Fruit fly (Drosophila melanogaster) whole organism, embryonic: ENCODE results near the gene PIG-U.

Experiments
- Ada2b ChIP-seq: fragments of 200-800 bp; sonication (Bioruptor generic); IDR thresholded peaks from 2 replicates; pipeline ENCODE4 v1.3.6; 2022; ENCODE audit warnings: missing biosample characterization, missing genetic modification characterization
- CG12155 ChIP-seq: fragments of 200-800 bp; sonication (Bioruptor generic); optimal IDR thresholded peaks from 3 replicates; lab custom pipeline; 2016; ENCODE audit warnings: missing biosample characterization, missing genetic modification characterization
- CG12391 ChIP-seq: fragments of 200-800 bp; sonication (Bioruptor generic); optimal IDR thresholded peaks from 3 replicates; lab custom pipeline; 2018; ENCODE audit warnings: missing biosample characterization, mild to moderate bottlenecking, missing genetic modification characterization, moderate library complexity
- CG14710 ChIP-seq: fragments of 200-800 bp; sonication (Bioruptor generic); optimal IDR thresholded peaks from 3 replicates; lab custom pipeline; 2019; ENCODE audit warnings: missing biosample characterization, mild to moderate bottlenecking, missing genetic modification characterization, moderate library complexity
- CG15514 ChIP-seq: fragments of 200-800 bp; sonication (Bioruptor generic); optimal IDR thresholded peaks from 3 replicates; lab custom pipeline; 2017; ENCODE audit warnings: missing biosample characterization, missing genetic modification characterization, mild to moderate bottlenecking, moderate library complexity, missing genetic modification reagents
- CG16779 ChIP-seq: fragments of 200-800 bp; sonication (Bioruptor generic); IDR thresholded peaks from 2 replicates; pipeline ENCODE4 v1.3.6; 2022; ENCODE audit warnings: missing biosample characterization, missing genetic modification characterization
- CG17802 ChIP-seq: fragments of 200-800 bp; sonication (Bioruptor generic); optimal IDR thresholded peaks from 2 replicates; lab custom pipeline; 2018; ENCODE audit warnings: missing biosample characterization, mild to moderate bottlenecking, missing genetic modification characterization, moderate library complexity
- CG18599 ChIP-seq: fragments of 200-800 bp; sonication (Bioruptor generic); optimal IDR thresholded peaks from 3 replicates; lab custom pipeline; 2017; ENCODE audit warnings: missing biosample characterization, missing genetic modification characterization, mild to moderate bottlenecking, moderate library complexity, missing genetic modification reagents
- CG18619 ChIP-seq: fragments of 200-800 bp; sonication (Bioruptor generic); optimal IDR thresholded peaks from 3 replicates; lab custom pipeline; 2017; ENCODE audit warnings: missing biosample characterization, mild to moderate bottlenecking, missing genetic modification characterization
- CG2116 ChIP-seq: fragments of 200-800 bp; sonication (Bioruptor generic); optimal IDR thresholded peaks from 3 replicates; lab custom pipeline; 2018; ENCODE audit warnings: missing biosample characterization, mild to moderate bottlenecking, missing genetic modification characterization
- CG2875 ChIP-seq: fragments of 200-800 bp; sonication (Bioruptor generic); optimal IDR thresholded peaks from 2 replicates; lab custom pipeline; 2017; ENCODE audit warnings: missing biosample characterization, mild to moderate bottlenecking, missing genetic modification characterization, missing genetic modification reagents
- CG31365 ChIP-seq: fragments of 200-800 bp; sonication (Bioruptor generic); optimal IDR thresholded peaks from 2 replicates; lab custom pipeline; 2018; ENCODE audit warnings: missing biosample characterization, mild to moderate bottlenecking, missing genetic modification characterization
- CG3163 ChIP-seq: fragments of 200-800 bp; sonication (Bioruptor generic); optimal IDR thresholded peaks from 3 replicates; lab custom pipeline; 2016; ENCODE audit warnings: missing biosample characterization, missing genetic modification characterization
- CG33213 ChIP-seq: fragments of 200-800 bp; sonication (Bioruptor generic); optimal IDR thresholded peaks from 3 replicates; lab custom pipeline; 2016; ENCODE audit warnings: missing biosample characterization, missing genetic modification characterization
- CG5245 ChIP-seq: fragments of 200-800 bp; sonication (Bioruptor generic); optimal IDR thresholded peaks from 3 replicates; lab custom pipeline; 2016; ENCODE audit warnings: missing biosample characterization, missing genetic modification characterization
- CG6654 ChIP-seq: fragments of 200-800 bp; sonication (Bioruptor generic); optimal IDR thresholded peaks from 2 replicates; lab custom pipeline; 2017; ENCODE audit warnings: missing biosample characterization, mild to moderate bottlenecking, missing genetic modification characterization
- CG7839 ChIP-seq: fragments of 200-800 bp; sonication (Bioruptor generic); optimal IDR thresholded peaks from 3 replicates; lab custom pipeline; 2018; ENCODE audit warnings: missing biosample characterization, mild to moderate bottlenecking, missing genetic modification characterization, moderate library complexity
- CG8924 ChIP-seq: fragments of 200-800 bp; optimal IDR thresholded peaks from 3 replicates; lab custom pipeline; 2019; ENCODE audit warnings: missing biosample characterization, mild to moderate bottlenecking, missing genetic modification characterization, moderate library complexity
- Dad ChIP-seq: fragments of 200-800 bp; sonication (Bioruptor generic); optimal IDR thresholded peaks from 3 replicates; lab custom pipeline; 2016; ENCODE audit warnings: missing biosample characterization, missing genetic modification characterization
- ERR ChIP-seq: fragments of 200-800 bp; sonication (Bioruptor generic); optimal IDR thresholded peaks from 2 replicates; lab custom pipeline; 2016; ENCODE audit warnings: missing biosample characterization, missing genetic modification characterization
- Eip74EF ChIP-seq, 2 experiments: fragments of 200-800 bp in 1 of 2; fragments of >200 bp in 1 of 2; sonication (Bioruptor generic) in 1 of 2; optimal IDR thresholded peaks; 2 replicates each; lab custom pipeline; 2017 to 2019; ENCODE audit warnings: missing biosample characterization in 2 of 2, missing genetic modification characterization in 2 of 2, mild to moderate bottlenecking in 1 of 2, moderate library complexity in 1 of 2
- Ets65A ChIP-seq: fragments of 200-800 bp; sonication (Bioruptor generic); peaks from one replicate; lab custom pipeline; 2016; ENCODE audit warnings: missing biosample characterization, missing genetic modification characterization
- Fer3 ChIP-seq: fragments of 200-800 bp; sonication (Bioruptor generic); optimal IDR thresholded peaks from 2 replicates; lab custom pipeline; 2018; ENCODE audit warnings: missing biosample characterization, mild to moderate bottlenecking, missing genetic modification characterization, moderate library complexity
- Hsf ChIP-seq: fragments of 200-800 bp; sonication (Bioruptor generic); optimal IDR thresholded peaks from 3 replicates; lab custom pipeline; 2016; ENCODE audit warnings: missing biosample characterization, missing genetic modification characterization
- Kr ChIP-seq: fragments of 200-800 bp; sonication (Bioruptor generic); optimal IDR thresholded peaks from 2 replicates; lab custom pipeline; 2017; ENCODE audit warnings: missing biosample characterization, mild to moderate bottlenecking, missing genetic modification characterization
- NC2β ChIP-seq: fragments of 200-800 bp; sonication (Bioruptor generic); optimal IDR thresholded peaks from 2 replicates; lab custom pipeline; 2016; ENCODE audit warnings: missing biosample characterization, missing genetic modification characterization
- NFAT ChIP-seq: fragments of 200-800 bp; sonication (Bioruptor generic); IDR thresholded peaks from 2 replicates; pipeline ENCODE4 v1.3.6; 2022; ENCODE audit warnings: missing biosample characterization, missing genetic modification characterization
- NK7.1 ChIP-seq: fragments of 200-800 bp; sonication (Bioruptor generic); optimal IDR thresholded peaks from 3 replicates; lab custom pipeline; 2016; ENCODE audit warnings: missing biosample characterization, missing genetic modification characterization
- Ptx1 ChIP-seq: fragments of 200-800 bp; sonication (Bioruptor generic); IDR thresholded peaks from 2 replicates; pipeline ENCODE4 v1.3.6; 2022; ENCODE audit warnings: missing biosample characterization, missing genetic modification characterization
- Six4 ChIP-seq: fragments of 200-800 bp; sonication (Bioruptor generic); optimal IDR thresholded peaks from 2 replicates; lab custom pipeline; 2016; ENCODE audit warnings: missing biosample characterization, missing genetic modification characterization
- Sry-δ ChIP-seq: fragments of 200-800 bp; sonication (Bioruptor generic); optimal IDR thresholded peaks from 2 replicates; lab custom pipeline; 2016; ENCODE audit warnings: missing biosample characterization, missing genetic modification characterization
- Taf1 ChIP-seq: fragments of 200-800 bp; sonication (Bioruptor generic); IDR thresholded peaks from 2 replicates; pipeline ENCODE4 v1.3.6; 2022; ENCODE audit warnings: missing biosample characterization, missing genetic modification characterization
- YL-1 ChIP-seq: fragments of 200-800 bp; sonication (Bioruptor generic); optimal IDR thresholded peaks from 3 replicates; lab custom pipeline; 2017; ENCODE audit warnings: missing biosample characterization, mild to moderate bottlenecking, missing genetic modification characterization
- ara ChIP-seq: fragments of 200-800 bp; sonication (Bioruptor generic); IDR thresholded peaks from 2 replicates; pipeline ENCODE4 v1.3.6; 2022; ENCODE audit warnings: missing biosample characterization, missing genetic modification characterization
- bab2 ChIP-seq: fragments of 200-800 bp; sonication (Bioruptor generic); optimal IDR thresholded peaks from 2 replicates; lab custom pipeline; 2016; ENCODE audit warnings: missing biosample characterization, missing genetic modification characterization
- bsh ChIP-seq, 2 experiments: fragments of 200-800 bp; sonication (Bioruptor generic); optimal IDR thresholded peaks; 2 replicates each; lab custom pipeline; 2017 to 2018; ENCODE audit warnings: mild to moderate bottlenecking in 2 of 2, missing biosample characterization in 2 of 2, missing genetic modification characterization in 2 of 2, moderate library complexity in 1 of 2
- gt ChIP-seq: fragments of 200-800 bp; sonication (Bioruptor generic); IDR thresholded peaks from 2 replicates; pipeline ENCODE4 v1.3.6; 2022; ENCODE audit warnings: missing biosample characterization, missing genetic modification characterization
- h ChIP-seq: fragments of >200 bp; optimal IDR thresholded peaks from 2 replicates; lab custom pipeline; 2017
- nau ChIP-seq: fragments of 200-800 bp; sonication (Bioruptor generic); optimal IDR thresholded peaks from 3 replicates; lab custom pipeline; 2017; ENCODE audit warnings: missing biosample characterization, mild to moderate bottlenecking, missing genetic modification characterization, missing genetic modification reagents
- nom ChIP-seq: fragments of 200-800 bp; sonication (Bioruptor generic); optimal IDR thresholded peaks from 2 replicates; lab custom pipeline; 2017; ENCODE audit warnings: missing biosample characterization, missing genetic modification characterization, mild to moderate bottlenecking, moderate library complexity, missing genetic modification reagents
- oc ChIP-seq: fragments of 200-800 bp; sonication (Bioruptor generic); optimal IDR thresholded peaks from 2 replicates; lab custom pipeline; 2018; ENCODE audit warnings: missing biosample characterization, mild to moderate bottlenecking, missing genetic modification characterization, moderate library complexity
- p53 ChIP-seq: fragments of 200-800 bp; sonication (Bioruptor generic); optimal IDR thresholded peaks from 2 replicates; lab custom pipeline; 2016; ENCODE audit warnings: missing biosample characterization, missing genetic modification characterization
- pan ChIP-seq, 4 experiments: fragments of >200 bp in 3 of 4; fragments of 200-800 bp in 1 of 4; sonication (Bioruptor generic) in 1 of 4; optimal IDR thresholded peaks in 3 of 4; IDR thresholded peaks in 1 of 4; 2 replicates each; pipeline versions ENCODE4 v1.3.6 to Lab custom; 2017 to 2022; ENCODE audit warnings: missing biosample characterization in 2 of 4, missing genetic modification characterization in 2 of 4, mixed read lengths in 1 of 4
- pb ChIP-seq: fragments of 200-800 bp; sonication (Bioruptor generic); optimal IDR thresholded peaks from 3 replicates; lab custom pipeline; 2016; ENCODE audit warnings: missing biosample characterization, missing genetic modification characterization
- psq ChIP-seq: fragments of 200-800 bp; sonication (Bioruptor generic); optimal IDR thresholded peaks from 2 replicates; lab custom pipeline; 2017; ENCODE audit warnings: missing biosample characterization, missing genetic modification characterization
- sens-2 ChIP-seq: fragments of 200-800 bp; sonication (Bioruptor generic); IDR thresholded peaks from 2 replicates; pipeline ENCODE4 v1.3.6; 2022; ENCODE audit warnings: missing biosample characterization, missing genetic modification characterization
- shn ChIP-seq: fragments of 200-800 bp; sonication (Bioruptor generic); optimal IDR thresholded peaks from 3 replicates; lab custom pipeline; 2016; ENCODE audit warnings: missing biosample characterization, missing genetic modification characterization
- sob ChIP-seq: fragments of 200-800 bp; sonication (Bioruptor generic); IDR thresholded peaks from 2 replicates; pipeline ENCODE4 v1.3.6; 2022; ENCODE audit warnings: missing biosample characterization, missing genetic modification characterization
- tap ChIP-seq: fragments of 200-800 bp; optimal IDR thresholded peaks from 3 replicates; lab custom pipeline; 2019; ENCODE audit warnings: missing biosample characterization, mild to moderate bottlenecking, missing genetic modification characterization, moderate library complexity
- z ChIP-seq: fragments of 200-800 bp; sonication (Bioruptor generic); IDR thresholded peaks from 3 replicates; pipeline ENCODE4 v1.3.6; 2022; ENCODE audit warnings: missing biosample characterization, missing genetic modification characterization
- zfh2 ChIP-seq: fragments of 200-800 bp; sonication (Bioruptor generic); optimal IDR thresholded peaks from 2 replicates; lab custom pipeline; 2016; ENCODE audit warnings: missing biosample characterization, missing genetic modification characterization

The PIG-U gene

dm6 chr2L:8528951-8529430, 14.1 kb downstream of the PIG-U start, which contains the start of gene CG17834:
CG17834 (plus strand) TSS chr2L:8529141.
- no peak for TF ChIP-seq NK7.1 (GFP tag; lab: Kevin White, UChicago)
- no peak for TF ChIP-seq CG31365 (tag; lab: Kevin White, UChicago)
- TF ChIP-seq CG17802 (tag; lab: Kevin White, UChicago), result no peak
- no peak for TF ChIP-seq CG5245 (GFP tag; lab: Kevin White, UChicago)
- TF ChIP-seq Taf1 (GFP tag; lab: Robert Waterston, UW), result no peak
- no peak for TF ChIP-seq Ada2b
- no peak for TF ChIP-seq bsh (GFP tag; optimal IDR thresholded peaks at IDR 0.05; lab: Kevin White, UChicago)
- no peak for TF ChIP-seq z (GFP tag; lab: Robert Waterston, UW)
- TF ChIP-seq nom (GFP tag; lab: Kevin White, UChicago), result peak; percentile 65
- no peak for TF ChIP-seq Hsf (GFP tag; lab: Kevin White, UChicago)
- TF ChIP-seq CG12155 (GFP tag; lab: Kevin White, UChicago), result no peak
- TF ChIP-seq CG2875 (GFP tag; lab: Kevin White, UChicago), result no peak
- TF ChIP-seq ERR (GFP tag; lab: Kevin White, UChicago), result no peak
- TF ChIP-seq YL-1 (GFP tag; lab: Kevin White, UChicago), result no peak
- peak; percentile 7 for TF ChIP-seq CG15514
- TF ChIP-seq Six4 (GFP tag; lab: Kevin White, UChicago), result no peak
- peak; percentile 13; the same call in 1 of the 2 replicates for TF ChIP-seq ara
- no peak for TF ChIP-seq p53
- no peak for TF ChIP-seq Ptx1 (GFP tag; lab: Robert Waterston, UW)
- no peak for TF ChIP-seq oc (tag; lab: Kevin White, UChicago)
- no peak for TF ChIP-seq Ets65A (GFP tag; lab: Kevin White, UChicago)
- no peak for TF ChIP-seq CG7839 (tag; lab: Kevin White, UChicago)
- no peak for TF ChIP-seq h (lab: Kevin White, UChicago)
- TF ChIP-seq shn (GFP tag; lab: Kevin White, UChicago), result no peak
- no peak for TF ChIP-seq pb (GFP tag; lab: Kevin White, UChicago)
- no peak for TF ChIP-seq CG14710 (tag; lab: Kevin White, UChicago)
- no peak for TF ChIP-seq bab2 (GFP tag; lab: Kevin White, UChicago)
- TF ChIP-seq CG18619, result no peak
- no peak for TF ChIP-seq CG8924
- no peak for TF ChIP-seq Kr (GFP tag; lab: Kevin White, UChicago)
- TF ChIP-seq NFAT (GFP tag; lab: Robert Waterston, UW), result peak; percentile 43; the same call in 1 of the 2 replicates
- no peak for TF ChIP-seq CG2116 (GFP tag; lab: Kevin White, UChicago)
- no peak for TF ChIP-seq NC2β (GFP tag; lab: Kevin White, UChicago)
- TF ChIP-seq CG16779 (GFP tag; lab: Robert Waterston, UW), result no peak
- TF ChIP-seq sob (GFP tag; lab: Robert Waterston, UW), result 0 out of 2 replicates have a peak, but pooled peaks have one; percentile 12
- TF ChIP-seq CG12391, result no peak
- TF ChIP-seq psq (GFP tag; lab: Kevin White, UChicago), result no peak
- no peak for TF ChIP-seq tap (tag; lab: Kevin White, UChicago)
- no peak for TF ChIP-seq nau (GFP tag; lab: Kevin White, UChicago)
- TF ChIP-seq gt (GFP tag; lab: Robert Waterston, UW), result no peak
- TF ChIP-seq Eip74EF (GFP tag; optimal IDR thresholded peaks at IDR 0.05; lab: Kevin White, UChicago), result peak in 1 of 2 experiments; percentile 33
- TF ChIP-seq sens-2 (GFP tag; lab: Robert Waterston, UW), result no peak
- TF ChIP-seq CG33213 (GFP tag; lab: Kevin White, UChicago), result no peak
- peak; percentile 11 for TF ChIP-seq Fer3 (tag; lab: Kevin White, UChicago)
- no peak for TF ChIP-seq CG6654 (GFP tag; lab: Kevin White, UChicago)
- TF ChIP-seq pan (optimal IDR thresholded peaks at IDR 0.05; lab: Kevin White, UChicago), result no peak
- TF ChIP-seq pan (GFP tag; optimal IDR thresholded peaks at IDR 0.05 in 1 of 2, IDR thresholded peaks at IDR 0.05 in 1 of 2), result no peak
- TF ChIP-seq Dad (GFP tag; lab: Kevin White, UChicago), result no peak
- no peak for TF ChIP-seq CG3163 (GFP tag; lab: Kevin White, UChicago)
- TF ChIP-seq zfh2 (GFP tag; lab: Kevin White, UChicago), result no peak
- TF ChIP-seq Sry-δ (GFP tag; lab: Kevin White, UChicago), result no peak
- TF ChIP-seq CG18599 (GFP tag; lab: Kevin White, UChicago), result no peak
